Fruit fly (Drosophila melanogaster) whole organism, embryonic: Measurements from ENCODE around the gene CG5262.
A peak's percentile ranks its signal among the peaks of the same experiment; 100 is the strongest.

Source experiments
- Ada2b ChIP-seq: fragments of 200-800 bp; sonication (Bioruptor generic); IDR thresholded peaks from 2 replicates; pipeline ENCODE4 v1.3.6; 2022; ENCODE audit warnings: missing biosample characterization, missing genetic modification characterization
- Atf6 ChIP-seq: fragments of 200-800 bp; sonication (Bioruptor generic); IDR thresholded peaks from 2 replicates; pipeline ENCODE4 v1.3.6; 2022; ENCODE audit warnings: missing biosample characterization, missing genetic modification characterization
- CG10147 ChIP-seq: fragments of 200-800 bp; sonication (Bioruptor generic); optimal IDR thresholded peaks from 2 replicates; lab custom pipeline; 2019; ENCODE audit warnings: missing biosample characterization, mild to moderate bottlenecking, missing genetic modification characterization, moderate library complexity
- CG10274 ChIP-seq: fragments of 200-800 bp; sonication (Bioruptor generic); optimal IDR thresholded peaks from 3 replicates; lab custom pipeline; 2017; ENCODE audit warnings: missing biosample characterization, mild to moderate bottlenecking, missing genetic modification characterization
- CG12236 ChIP-seq: fragments of 200-800 bp; sonication (Bioruptor generic); optimal IDR thresholded peaks from 2 replicates; lab custom pipeline; 2016; ENCODE audit warnings: missing biosample characterization, missing genetic modification characterization
- CG13894 ChIP-seq: fragments of 200-800 bp; sonication (Bioruptor generic); optimal IDR thresholded peaks from 3 replicates; lab custom pipeline; 2018; ENCODE audit warnings: missing biosample characterization, mild to moderate bottlenecking, missing genetic modification characterization, moderate library complexity
- CG14710 ChIP-seq: fragments of 200-800 bp; sonication (Bioruptor generic); optimal IDR thresholded peaks from 3 replicates; lab custom pipeline; 2019; ENCODE audit warnings: missing biosample characterization, mild to moderate bottlenecking, missing genetic modification characterization, moderate library complexity
- CG14965 ChIP-seq: fragments of 200-800 bp; sonication (Bioruptor generic); optimal IDR thresholded peaks from 2 replicates; lab custom pipeline; 2016; ENCODE audit warnings: missing biosample characterization, missing genetic modification characterization, borderline replicate concordance
- CG17186 ChIP-seq: fragments of 200-800 bp; sonication (Bioruptor generic); optimal IDR thresholded peaks from 3 replicates; lab custom pipeline; 2017; ENCODE audit warnings: missing biosample characterization, missing genetic modification reagents, missing genetic modification characterization
- CG17612 ChIP-seq: fragments of 200-800 bp; sonication (Bioruptor generic); IDR thresholded peaks from 2 replicates; pipeline ENCODE4 v1.3.6; 2022; ENCODE audit warnings: missing biosample characterization, missing genetic modification characterization
- CG2120 ChIP-seq: fragments of 200-800 bp; sonication (Bioruptor generic); optimal IDR thresholded peaks from 3 replicates; lab custom pipeline; 2016; ENCODE audit warnings: missing biosample characterization, missing genetic modification characterization
- CG34422 ChIP-seq: fragments of 200-800 bp; sonication (Bioruptor generic); IDR thresholded peaks from 3 replicates; pipeline ENCODE4 v1.3.6; 2022; ENCODE audit warnings: missing biosample characterization, missing genetic modification characterization
- CG6175 ChIP-seq: fragments of 200-800 bp; sonication (Bioruptor generic); IDR thresholded peaks from 3 replicates; pipeline ENCODE4 v1.3.6; 2022; ENCODE audit warnings: missing biosample characterization, missing genetic modification characterization
- CG6791 ChIP-seq: fragments of 200-800 bp; sonication (Bioruptor generic); IDR thresholded peaks from 3 replicates; pipeline ENCODE4 v1.3.6; 2022; ENCODE audit warnings: missing biosample characterization, missing genetic modification characterization; ENCODE audit not compliant: partially characterized antibody
- CG8281 ChIP-seq: fragments of 200-800 bp; sonication (Bioruptor generic); optimal IDR thresholded peaks from 2 replicates; lab custom pipeline; 2018; ENCODE audit warnings: missing biosample characterization, mild to moderate bottlenecking, missing genetic modification characterization, moderate library complexity
- CrebB ChIP-seq: fragments of 200-800 bp; sonication (Bioruptor generic); optimal IDR thresholded peaks from 3 replicates; lab custom pipeline; 2018; ENCODE audit warnings: missing biosample characterization, mild to moderate bottlenecking, missing genetic modification characterization
- Doc3 ChIP-seq: fragments of 200-800 bp; sonication (Bioruptor generic); IDR thresholded peaks from 3 replicates; pipeline ENCODE4 v1.3.6; 2022; ENCODE audit warnings: missing biosample characterization, missing genetic modification characterization; ENCODE audit not compliant: partially characterized antibody
- Dref ChIP-seq: fragments of 200-800 bp; sonication (Bioruptor generic); IDR thresholded peaks from 2 replicates; pipeline ENCODE4 v1.3.6; 2022; ENCODE audit warnings: missing biosample characterization, missing genetic modification characterization
- Fer2 ChIP-seq: fragments of 200-800 bp; sonication (Bioruptor generic); optimal IDR thresholded peaks from 2 replicates; lab custom pipeline; 2018; ENCODE audit warnings: missing biosample characterization, mild to moderate bottlenecking, missing genetic modification characterization, moderate library complexity
- Gug ChIP-seq: fragments of 200-800 bp; sonication (Bioruptor generic); IDR thresholded peaks from 4 replicates; pipeline ENCODE4 v1.3.6; 2022; ENCODE audit warnings: missing biosample characterization, missing genetic modification characterization
- HmgD ChIP-seq: fragments of 200-800 bp; sonication (Bioruptor generic); optimal IDR thresholded peaks from 3 replicates; lab custom pipeline; 2016; ENCODE audit warnings: missing biosample characterization, missing genetic modification characterization
- Lim3 ChIP-seq: fragments of 200-800 bp; sonication (Bioruptor generic); IDR thresholded peaks from 2 replicates; pipeline ENCODE4 v1.3.6; 2022; ENCODE audit warnings: missing biosample characterization, missing genetic modification characterization
- NfI ChIP-seq: fragments of 200-800 bp; sonication (Bioruptor generic); optimal IDR thresholded peaks from 3 replicates; lab custom pipeline; 2018; ENCODE audit warnings: missing biosample characterization, mild to moderate bottlenecking, missing genetic modification characterization, moderate library complexity
- Oaz ChIP-seq: fragments of 200-800 bp; sonication (Bioruptor generic); IDR thresholded peaks from 2 replicates; pipeline ENCODE4 v1.3.6; 2022; ENCODE audit warnings: missing biosample characterization, missing genetic modification characterization
- Pdp1 ChIP-seq, 2 experiments: fragments of 200-800 bp; sonication (Bioruptor generic); optimal IDR thresholded peaks; 3 replicates each; lab custom pipeline; 2016; ENCODE audit warnings: missing biosample characterization in 2 of 2, missing genetic modification characterization in 2 of 2, mild to moderate bottlenecking in 1 of 2, moderate library complexity in 1 of 2
- Poxn ChIP-seq: fragments of 200-800 bp; sonication (Bioruptor generic); IDR thresholded peaks from 2 replicates; pipeline ENCODE4 v1.3.6; 2022; ENCODE audit warnings: missing biosample characterization, missing genetic modification characterization
- Sox102F ChIP-seq: fragments of 200-800 bp; sonication (Bioruptor generic); optimal IDR thresholded peaks from 2 replicates; lab custom pipeline; 2018; ENCODE audit warnings: missing biosample characterization, mild to moderate bottlenecking, missing genetic modification characterization, moderate library complexity
- Trl ChIP-seq, 3 experiments: fragments of >200 bp in 2 of 3; fragments of 200-800 bp in 1 of 3; sonication (Bioruptor generic) in 1 of 3; optimal IDR thresholded peaks; 2 replicates in 1 of 3; 3 replicates in 2 of 3; lab custom pipeline; 2016 to 2017; ENCODE audit warnings: missing biosample characterization in 1 of 3, missing genetic modification characterization in 1 of 3
- amos ChIP-seq: fragments of 200-800 bp; sonication (Bioruptor generic); IDR thresholded peaks from 2 replicates; pipeline ENCODE4 v1.3.6; 2022; ENCODE audit warnings: missing biosample characterization, missing genetic modification characterization; ENCODE audit not compliant: partially characterized antibody
- btn ChIP-seq: fragments of 200-800 bp; sonication (Bioruptor generic); optimal IDR thresholded peaks from 2 replicates; lab custom pipeline; 2016; ENCODE audit warnings: missing biosample characterization, missing genetic modification characterization
- dan ChIP-seq: fragments of 200-800 bp; sonication (Bioruptor generic); IDR thresholded peaks from 2 replicates; pipeline ENCODE4 v1.3.6; 2022; ENCODE audit warnings: missing biosample characterization, missing genetic modification characterization
- disco-r ChIP-seq: fragments of 200-800 bp; sonication (Bioruptor generic); optimal IDR thresholded peaks from 2 replicates; lab custom pipeline; 2016; ENCODE audit warnings: missing biosample characterization, missing genetic modification characterization
- en ChIP-seq: fragments of 200-800 bp; sonication (Bioruptor generic); optimal IDR thresholded peaks from 2 replicates; lab custom pipeline; 2016; ENCODE audit warnings: missing biosample characterization, missing genetic modification characterization
- eyg ChIP-seq: fragments of 200-800 bp; sonication (Bioruptor generic); optimal IDR thresholded peaks from 3 replicates; lab custom pipeline; 2016; ENCODE audit warnings: missing biosample characterization, missing genetic modification characterization
- gcm2 ChIP-seq: fragments of 200-800 bp; sonication (Bioruptor generic); optimal IDR thresholded peaks from 2 replicates; lab custom pipeline; 2016; ENCODE audit warnings: missing biosample characterization, missing genetic modification characterization
- gro ChIP-seq: fragments of 200-800 bp; sonication (Bioruptor generic); optimal IDR thresholded peaks from 2 replicates; lab custom pipeline; 2016; ENCODE audit warnings: missing biosample characterization, missing genetic modification characterization
- mam ChIP-seq: fragments of 200-800 bp; sonication (Bioruptor generic); optimal IDR thresholded peaks from 3 replicates; lab custom pipeline; 2016; ENCODE audit warnings: missing biosample characterization, missing genetic modification characterization
- nerfin-1 ChIP-seq: fragments of 200-800 bp; sonication (Bioruptor generic); optimal IDR thresholded peaks from 3 replicates; lab custom pipeline; 2019; ENCODE audit warnings: missing biosample characterization, mild to moderate bottlenecking, missing genetic modification characterization, moderate library complexity
- onecut ChIP-seq: fragments of 200-800 bp; sonication (Bioruptor generic); IDR thresholded peaks from 2 replicates; pipeline ENCODE4 v1.3.6; 2022; ENCODE audit warnings: missing biosample characterization, missing genetic modification characterization
- pan ChIP-seq, 4 experiments: fragments of >200 bp in 3 of 4; fragments of 200-800 bp in 1 of 4; sonication (Bioruptor generic) in 1 of 4; optimal IDR thresholded peaks in 3 of 4; IDR thresholded peaks in 1 of 4; 2 replicates each; pipeline versions ENCODE4 v1.3.6 to Lab custom; 2017 to 2022; ENCODE audit warnings: missing biosample characterization in 2 of 4, missing genetic modification characterization in 2 of 4, mixed read lengths in 1 of 4
- pfk ChIP-seq: fragments of 200-800 bp; sonication (Bioruptor generic); optimal IDR thresholded peaks from 2 replicates; lab custom pipeline; 2018; ENCODE audit warnings: missing biosample characterization, mild to moderate bottlenecking, missing genetic modification characterization, moderate library complexity
- rib ChIP-seq: fragments of 200-800 bp; sonication (Bioruptor generic); IDR thresholded peaks from 2 replicates; pipeline ENCODE4 v1.3.6; 2022; ENCODE audit warnings: missing biosample characterization, missing genetic modification characterization
- slou ChIP-seq: fragments of 200-800 bp; sonication (Bioruptor generic); optimal IDR thresholded peaks from 3 replicates; lab custom pipeline; 2016; ENCODE audit warnings: missing biosample characterization, missing genetic modification characterization
- sna ChIP-seq: fragments of 200-800 bp; sonication (Bioruptor generic); IDR thresholded peaks from 2 replicates; pipeline ENCODE4 v1.3.6; 2022; ENCODE audit warnings: missing biosample characterization, missing genetic modification characterization; ENCODE audit not compliant: partially characterized antibody
- sqz ChIP-seq: fragments of 200-800 bp; sonication (Bioruptor generic); optimal IDR thresholded peaks from 3 replicates; lab custom pipeline; 2018; ENCODE audit warnings: missing biosample characterization, mild to moderate bottlenecking, missing genetic modification characterization
- tio ChIP-seq: fragments of 200-800 bp; sonication (Bioruptor generic); optimal IDR thresholded peaks from 2 replicates; lab custom pipeline; 2017; ENCODE audit warnings: missing biosample characterization, missing genetic modification characterization, inconsistent platforms
- ttk ChIP-seq: fragments of 200-800 bp; sonication (Bioruptor generic); IDR thresholded peaks from 2 replicates; pipeline ENCODE4 v2.1.2; 2022; ENCODE audit warnings: missing biosample characterization, missing genetic modification characterization
- zf30C ChIP-seq: fragments of 200-800 bp; sonication (Bioruptor generic); optimal IDR thresholded peaks from 3 replicates; lab custom pipeline; 2018; ENCODE audit warnings: missing biosample characterization, mild to moderate bottlenecking, missing genetic modification characterization

CG5262 gene

DNA sequence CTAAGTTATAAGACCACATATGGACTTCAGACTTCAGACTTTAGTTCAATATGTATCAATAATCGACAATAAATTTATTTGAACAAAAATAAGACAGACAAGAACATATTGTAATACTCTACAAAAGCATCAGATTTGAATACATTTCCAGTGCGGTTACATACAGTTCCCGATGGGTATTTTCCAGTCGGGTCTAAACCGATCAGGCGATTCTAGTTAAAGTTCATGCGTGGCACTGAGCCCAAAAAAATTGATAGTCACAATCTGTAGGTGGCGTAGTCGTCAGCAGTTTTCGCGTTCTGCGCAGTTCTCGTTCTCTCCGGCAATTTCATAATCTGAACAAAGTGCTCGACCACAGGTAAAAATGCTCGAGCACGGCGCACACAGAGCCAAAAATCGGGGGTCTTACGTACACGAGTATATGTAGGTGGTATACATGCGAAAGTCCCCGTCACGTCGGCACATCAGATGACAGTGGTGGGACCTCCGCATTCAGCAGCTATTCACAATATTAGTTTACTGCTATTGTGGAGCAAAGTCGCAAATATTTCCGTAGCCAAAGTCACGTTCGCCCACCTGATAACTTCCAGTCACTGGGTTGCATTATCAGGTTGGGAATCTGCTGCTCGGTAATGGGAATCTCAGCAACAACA is 34.9 kb downstream of the CG5262 start (continued):
- TF ChIP-seq eyg (peak; percentile 34), btn (no peak), CG13894 (peak; percentile 100), Poxn (GFP tag; lab: Robert Waterston, UW) (no peak), pan (optimal IDR thresholded peaks at IDR 0.05; lab: Kevin White, UChicago) (no peak), pan (GFP tag; optimal IDR thresholded peaks at IDR 0.05 in 1 of 2, IDR thresholded peaks at IDR 0.05 in 1 of 2) (peak in 1 of 2 experiments; percentile 31), dan (no peak), CG8281 (tag; lab: Kevin White, UChicago) (peak; percentile 12), CG6175 (no peak), Doc3 (GFP tag; lab: Robert Waterston, UW) (no peak), CG17186 (GFP tag; lab: Kevin White, UChicago) (no peak), Sox102F (GFP tag; lab: Kevin White, UChicago) (peak; percentile 22), CG10274 (GFP tag; lab: Kevin White, UChicago) (peak; percentile 13), sna (GFP tag; lab: Robert Waterston, UW) (no peak), Dref (0 out of 2 replicates have a peak, but pooled peaks have one; percentile 15), CG6791 (GFP tag; lab: Robert Waterston, UW) (no peak), CG2120 (peak; percentile 90), amos (GFP tag; lab: Robert Waterston, UW) (0 out of 2 replicates have a peak, but pooled peaks have one; percentile 15), Ada2b (GFP tag; lab: Robert Waterston, UW) (peak; percentile 31; the same call in 1 of the 2 replicates), rib (GFP tag; lab: Robert Waterston, UW) (no peak), en (GFP tag; lab: Kevin White, UChicago) (no peak), sqz (no peak), tio (GFP tag; lab: Kevin White, UChicago) (peak; percentile 24), pfk (GFP tag; lab: Kevin White, UChicago) (peak; percentile 58), gro (GFP tag; lab: Kevin White, UChicago) (peak; percentile 23), Trl (optimal IDR thresholded peaks at IDR 0.05; lab: Kevin White, UChicago) (peak in 1 of 2 experiments; percentile 5), Trl (GFP tag; optimal IDR thresholded peaks at IDR 0.05; lab: Kevin White, UChicago) (no peak), CrebB (tag; lab: Kevin White, UChicago) (peak; percentile 44), CG12236 (no peak), mam (GFP tag; lab: Kevin White, UChicago) (peak; percentile 58), Pdp1 (GFP tag; optimal IDR thresholded peaks at IDR 0.05; lab: Kevin White, UChicago) (peak; percentile 51 to 75), ttk (GFP tag; lab: Robert Waterston, UW) (no peak), Gug (GFP tag; lab: Robert Waterston, UW) (peak; percentile 17; the same call in 1 of the 4 replicates), CG14710 (no peak), CG17612 (GFP tag; lab: Robert Waterston, UW) (no peak), Oaz (0 out of 2 replicates have a peak, but pooled peaks have one; percentile 6), zf30C (GFP tag; lab: Kevin White, UChicago) (peak; percentile 9), NfI (GFP tag; lab: Kevin White, UChicago) (peak; percentile 3), slou (no peak), onecut (0 out of 2 replicates have a peak, but pooled peaks have one; percentile 12), CG14965 (no peak), nerfin-1 (tag; lab: Kevin White, UChicago) (no peak), disco-r (GFP tag; lab: Kevin White, UChicago) (no peak), Fer2 (tag; lab: Kevin White, UChicago) (no peak), Lim3 (GFP tag; lab: Robert Waterston, UW) (no peak), CG10147 (GFP tag; lab: Kevin White, UChicago) (peak; percentile 3), gcm2 (GFP tag; lab: Kevin White, UChicago) (no peak), HmgD (GFP tag; lab: Kevin White, UChicago) (no peak), CG34422 (GFP tag; lab: Robert Waterston, UW) (no peak), Atf6 (GFP tag; lab: Robert Waterston, UW) (peak; percentile 75)
